Worm (Caenorhabditis elegans): ENCODE data around the gene Y42G9A.1.

DNA sequence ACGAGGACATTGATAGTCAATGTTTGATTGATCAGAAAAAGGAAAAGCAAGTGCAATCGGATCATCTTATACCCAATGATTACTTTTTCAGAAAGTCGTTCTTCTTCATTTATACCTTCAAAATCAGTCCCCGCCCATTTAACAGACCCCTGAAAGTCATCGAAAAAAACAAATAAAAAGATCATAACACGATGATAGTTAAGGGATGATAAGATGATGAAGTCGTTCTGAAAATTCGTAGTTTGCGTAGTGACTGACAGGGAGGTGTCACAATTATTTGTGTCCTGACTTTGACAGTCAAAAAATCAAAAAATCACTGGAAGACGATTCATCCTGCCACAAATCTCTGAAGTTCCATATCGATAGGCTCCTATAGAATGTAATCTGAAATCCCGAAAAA lies 44.7 kb downstream of the Y42G9A.1 start, which contains the start of gene ugt-66:
- TF ChIP-seq ama-1 (optimal IDR thresholded peaks at IDR 0.05) (no peak), ama-1 (GFP tag; optimal IDR thresholded peaks at IDR 0.05) (no peak), nhr-80 (tag; optimal IDR thresholded peaks at IDR 0.05) (no peak), mxl-1 (tag; optimal IDR thresholded peaks at IDR 0.05) (no peak), lir-1 (GFP tag; conservative IDR thresholded peaks at IDR 0.05) (no peak), F22D6.2 (tag; optimal IDR thresholded peaks at IDR 0.05) (no peak), unc-62 (GFP tag; optimal IDR thresholded peaks at IDR 0.05) (no peak), snpc-3.4 (tag; optimal IDR thresholded peaks at IDR 0.05) (no peak), ccch-3 (GFP tag; optimal IDR thresholded peaks at IDR 0.05) (no peak), egl-18 (GFP tag; IDR thresholded peaks at IDR 0.05) (no peak), ceh-79 (tag; optimal IDR thresholded peaks at IDR 0.05) (no peak), nhr-90 (tag; optimal IDR thresholded peaks at IDR 0.05) (no peak), Y67H2A.10 (GFP tag; conservative IDR thresholded peaks at IDR 0.05) (no peak)
